Fruit fly (Drosophila melanogaster): ENCODE measurements around the gene bbg.

bbg gene

DNA sequence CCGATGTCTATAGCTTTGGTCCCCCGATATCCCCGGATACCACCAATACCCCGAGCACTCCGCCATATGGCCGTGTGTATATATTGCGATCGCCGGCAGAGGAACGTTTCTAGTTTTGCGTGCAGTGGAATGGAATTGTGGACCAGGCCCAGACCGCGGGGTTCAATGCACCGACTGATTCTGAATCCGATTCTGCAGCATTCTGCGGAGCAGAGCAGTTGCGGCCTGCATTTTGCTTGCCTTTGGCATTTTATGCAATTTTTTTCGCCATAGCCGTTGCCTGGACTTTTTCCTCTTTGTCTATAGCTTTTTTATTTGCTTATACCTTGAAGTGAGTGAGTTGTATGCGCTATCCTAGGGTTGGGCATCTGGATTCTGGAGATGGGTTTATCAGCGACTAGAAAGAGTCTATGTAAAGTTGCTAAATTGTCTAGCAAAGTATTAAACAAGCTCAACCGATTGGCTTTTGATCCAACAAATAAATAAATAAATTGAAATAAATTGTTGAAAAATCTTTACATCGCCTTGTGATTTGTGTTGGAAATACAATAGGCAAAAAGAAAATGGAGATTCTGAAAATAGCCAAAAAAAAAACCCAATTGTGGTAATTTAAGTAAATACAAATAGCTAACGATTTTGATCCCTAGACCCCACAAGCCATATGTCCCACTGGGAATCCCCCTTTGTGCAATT, 71.7 kb downstream of the bbg start:
- TF ChIP-seq insv (optimal IDR thresholded peaks at IDR 0.05) (no peak), Sin3A (optimal IDR thresholded peaks at IDR 0.05) (no peak), psq (optimal IDR thresholded peaks at IDR 0.05) (no peak), Myc (optimal IDR thresholded peaks at IDR 0.05) (no peak), h (optimal IDR thresholded peaks at IDR 0.05) (no peak), ttk (optimal IDR thresholded peaks at IDR 0.05) (no peak)

DNA sequence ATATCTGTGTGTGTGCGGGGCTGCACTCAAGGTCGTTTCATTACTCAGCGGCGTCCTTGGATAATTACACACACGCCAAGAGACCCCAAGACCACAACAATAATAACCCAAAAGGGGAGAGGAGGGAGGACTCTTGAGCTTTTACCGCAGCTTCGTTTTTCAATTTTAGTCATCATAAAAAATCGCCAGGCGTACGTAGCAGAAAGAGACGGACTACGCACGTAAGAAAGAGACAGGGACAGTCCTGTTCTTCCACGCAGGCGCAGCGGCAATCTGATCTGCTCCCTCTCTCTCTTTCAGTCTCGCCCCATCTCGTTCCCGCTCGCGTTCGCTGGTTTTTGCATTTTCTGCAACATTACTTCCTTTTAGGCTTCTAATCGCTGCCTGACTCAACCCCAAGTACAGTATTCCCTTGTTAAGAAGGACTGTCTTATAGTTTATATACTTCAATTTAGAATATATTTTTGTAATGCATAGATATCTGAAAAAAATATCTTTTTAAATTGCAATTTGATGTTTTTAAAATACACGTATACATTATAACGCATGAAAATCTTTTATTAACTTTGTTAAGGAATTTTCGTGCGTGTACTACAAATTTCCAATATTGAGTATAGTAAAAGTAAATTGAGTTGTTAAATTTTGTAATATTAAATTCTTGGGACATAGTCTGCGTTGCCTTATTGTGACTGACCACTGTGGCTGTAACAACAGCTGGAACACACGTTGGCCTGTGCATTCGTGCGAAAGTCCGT, 72.4 kb downstream of the bbg start:
- TF ChIP-seq Sin3A (optimal IDR thresholded peaks at IDR 0.05) = no peak
- no peak for TF ChIP-seq ttk (optimal IDR thresholded peaks at IDR 0.05)
- TF ChIP-seq insv (optimal IDR thresholded peaks at IDR 0.05) = no peak
- no peak for TF ChIP-seq Myc (optimal IDR thresholded peaks at IDR 0.05)
- TF ChIP-seq h (optimal IDR thresholded peaks at IDR 0.05) = no peak
- no peak for TF ChIP-seq psq (optimal IDR thresholded peaks at IDR 0.05)

DNA sequence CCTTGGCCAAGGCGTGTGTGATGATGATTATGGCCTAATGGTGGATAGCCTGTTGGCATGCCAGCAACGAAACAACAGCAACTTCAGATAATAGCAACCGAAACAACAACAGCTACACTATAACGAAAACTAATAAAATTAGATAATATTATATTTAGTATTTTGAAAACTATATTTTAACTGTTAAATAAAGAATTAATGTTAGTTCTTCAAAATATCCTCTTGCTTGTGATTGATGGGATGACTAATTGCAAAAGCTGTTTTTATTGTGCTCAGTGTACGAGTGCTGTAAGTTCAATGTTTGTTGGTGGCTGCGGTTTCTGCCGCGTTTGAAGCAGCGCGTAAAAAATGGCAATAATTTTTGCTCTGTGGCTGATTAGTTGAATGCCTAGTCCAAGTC, 73.8 kb downstream of the bbg start:
- TF ChIP-seq Sin3A (optimal IDR thresholded peaks at IDR 0.05) = no peak
- no peak for TF ChIP-seq insv (optimal IDR thresholded peaks at IDR 0.05)
- TF ChIP-seq Myc (optimal IDR thresholded peaks at IDR 0.05) = no peak
- TF ChIP-seq psq (optimal IDR thresholded peaks at IDR 0.05) = no peak
- TF ChIP-seq h (optimal IDR thresholded peaks at IDR 0.05) = no peak
- TF ChIP-seq ttk (optimal IDR thresholded peaks at IDR 0.05) = no peak

- no peak for TF ChIP-seq Sin3A (optimal IDR thresholded peaks at IDR 0.05)
Measured at dm6 chr3L:14461065-14461464, 75.0 kb downstream of the bbg start.

dm6 chr3L:14456898-14457297, 79.2 kb downstream of the bbg start:
- TF ChIP-seq ttk (optimal IDR thresholded peaks at IDR 0.05) = no peak
- no peak for TF ChIP-seq Myc (optimal IDR thresholded peaks at IDR 0.05)
- no peak for TF ChIP-seq insv (optimal IDR thresholded peaks at IDR 0.05)
- no peak for TF ChIP-seq psq (optimal IDR thresholded peaks at IDR 0.05)
- TF ChIP-seq Sin3A (optimal IDR thresholded peaks at IDR 0.05) = no peak
- TF ChIP-seq h (optimal IDR thresholded peaks at IDR 0.05) = no peak

dm6 chr3L:14455968-14456678, 80.0 kb downstream of the bbg start:
- no peak for TF ChIP-seq Sin3A (optimal IDR thresholded peaks at IDR 0.05)
- no peak for TF ChIP-seq psq (optimal IDR thresholded peaks at IDR 0.05)
- TF ChIP-seq Myc (optimal IDR thresholded peaks at IDR 0.05) = no peak
- TF ChIP-seq insv (optimal IDR thresholded peaks at IDR 0.05) = no peak
- TF ChIP-seq h (optimal IDR thresholded peaks at IDR 0.05) = no peak
- TF ChIP-seq ttk (optimal IDR thresholded peaks at IDR 0.05) = no peak

DNA sequence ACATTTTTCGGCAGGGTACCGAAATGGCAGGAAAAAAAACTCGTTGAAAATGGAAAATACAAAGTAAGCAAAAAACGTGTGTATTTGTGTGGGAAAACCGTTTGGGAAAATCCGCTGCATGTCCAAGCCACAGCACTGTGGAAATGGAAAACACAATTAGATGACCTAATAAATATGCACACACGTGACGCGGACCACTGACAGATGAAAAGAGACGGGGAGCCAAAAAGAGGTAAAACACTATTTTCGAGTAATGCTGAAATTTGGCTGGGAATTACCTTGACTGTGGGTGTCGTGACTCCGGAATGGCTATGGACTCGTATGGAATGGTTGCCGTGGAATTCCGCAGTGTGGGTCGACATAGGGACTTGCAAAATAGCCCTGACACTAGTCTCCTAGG, 81.4 kb downstream of the bbg start:
- TF ChIP-seq insv (optimal IDR thresholded peaks at IDR 0.05) (no peak), ttk (optimal IDR thresholded peaks at IDR 0.05) (no peak), Sin3A (optimal IDR thresholded peaks at IDR 0.05) (no peak), h (optimal IDR thresholded peaks at IDR 0.05) (no peak), psq (optimal IDR thresholded peaks at IDR 0.05) (no peak), Myc (optimal IDR thresholded peaks at IDR 0.05) (no peak)

- TF ChIP-seq ttk (optimal IDR thresholded peaks at IDR 0.05) (no peak), Myc (optimal IDR thresholded peaks at IDR 0.05) (no peak), psq (optimal IDR thresholded peaks at IDR 0.05) (no peak), h (optimal IDR thresholded peaks at IDR 0.05) (no peak), Sin3A (optimal IDR thresholded peaks at IDR 0.05) (no peak), insv (optimal IDR thresholded peaks at IDR 0.05) (no peak)
Measured at dm6 chr3L:14453260-14453590, 82.9 kb downstream of the bbg start.

dm6 chr3L:14452419-14453259, 83.4 kb downstream of the bbg start:
- no peak for TF ChIP-seq insv (optimal IDR thresholded peaks at IDR 0.05)
- no peak for TF ChIP-seq Sin3A (optimal IDR thresholded peaks at IDR 0.05)
- TF ChIP-seq Myc (optimal IDR thresholded peaks at IDR 0.05) = no peak
- TF ChIP-seq psq (optimal IDR thresholded peaks at IDR 0.05) = no peak
- TF ChIP-seq ttk (optimal IDR thresholded peaks at IDR 0.05) = no peak
- TF ChIP-seq h (optimal IDR thresholded peaks at IDR 0.05) = no peak

DNA sequence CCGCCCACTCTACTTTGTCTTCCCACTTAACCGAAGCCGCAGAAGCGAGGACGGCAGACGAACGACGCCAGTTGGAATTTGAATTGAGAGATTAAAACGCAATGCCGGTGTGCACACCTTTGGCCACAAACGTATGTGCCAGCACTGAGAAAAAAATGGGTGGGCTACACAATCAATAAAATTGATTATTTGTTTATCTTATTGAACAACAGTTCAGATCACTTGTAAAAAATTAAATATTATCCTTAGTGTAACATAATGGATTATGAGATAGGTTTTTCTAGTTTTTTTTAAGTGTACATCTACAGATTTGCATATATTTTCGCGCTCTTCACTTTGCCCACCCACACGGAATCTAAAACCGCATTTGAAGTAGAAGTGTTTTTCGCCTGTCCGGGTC, 84.5 kb downstream of the bbg start:
- TF ChIP-seq ttk (optimal IDR thresholded peaks at IDR 0.05) = no peak
- no peak for TF ChIP-seq Myc (optimal IDR thresholded peaks at IDR 0.05)
- no peak for TF ChIP-seq h (optimal IDR thresholded peaks at IDR 0.05)
- no peak for TF ChIP-seq insv (optimal IDR thresholded peaks at IDR 0.05)
- TF ChIP-seq Sin3A (optimal IDR thresholded peaks at IDR 0.05) = no peak
- no peak for TF ChIP-seq psq (optimal IDR thresholded peaks at IDR 0.05)

- TF ChIP-seq psq (optimal IDR thresholded peaks at IDR 0.05) (no peak), h (optimal IDR thresholded peaks at IDR 0.05) (no peak), ttk (optimal IDR thresholded peaks at IDR 0.05) (no peak), insv (optimal IDR thresholded peaks at IDR 0.05) (no peak), Sin3A (optimal IDR thresholded peaks at IDR 0.05) (no peak), Myc (optimal IDR thresholded peaks at IDR 0.05) (no peak)
Measured at dm6 chr3L:14450347-14450926, 85.6 kb downstream of the bbg start.

Measured in Kc167 (cell line).